Worm (Caenorhabditis elegans) whole organism, late embryonic: ENCODE measurements around the gene C01G10.4.

Experiments used
- C08G9.2 ChIP-seq: sonication (generic microtip); optimal IDR thresholded peaks from 2 replicates; lab custom pipeline; 2016; ENCODE audit warnings: mild to moderate bottlenecking, missing genetic modification characterization, moderate library complexity, missing compliant biosample characterization
- elt-2 ChIP-seq: sonication (generic microtip); optimal IDR thresholded peaks from 2 replicates; lab custom pipeline; 2016; ENCODE audit warnings: missing genetic modification reagents, missing genetic modification characterization, missing compliant biosample characterization
- lin-11 ChIP-seq: fragments of 200-800 bp; sonication (Bioruptor generic); optimal IDR thresholded peaks from 2 replicates; lab custom pipeline; 2018; ENCODE audit warnings: mild to moderate bottlenecking, missing genetic modification characterization, missing compliant biosample characterization
- tbx-2 ChIP-seq: sonication (generic microtip); optimal IDR thresholded peaks from 2 replicates; lab custom pipeline; 2016; ENCODE audit warnings: missing genetic modification characterization, missing compliant biosample characterization

ce11 chrV:15057724-15058123 lies 31.8 kb upstream of the C01G10.4 start:
- TF ChIP-seq tbx-2 (tag; lab: Kevin White, UChicago) = no peak
- TF ChIP-seq elt-2 (tag; lab: Kevin White, UChicago) = no peak
- no peak for TF ChIP-seq lin-11 (tag; lab: Kevin White, UChicago)
- no peak for TF ChIP-seq C08G9.2
